Worm (Caenorhabditis elegans) whole organism, early embryonic: Measurements from ENCODE around the gene npr-31.

Source experiments
- ama-1 ChIP-seq: fragments of 150-350 bp; optimal IDR thresholded peaks from 2 replicates; lab custom pipeline; 2014
- ceh-36 ChIP-seq: sonication (generic microtip); optimal IDR thresholded peaks from 2 replicates; lab custom pipeline; 2016; ENCODE audit warnings: missing genetic modification characterization, inconsistent platforms, missing compliant biosample characterization
- pes-1 ChIP-seq: fragments of 200-800 bp; sonication (Bioruptor generic); IDR thresholded peaks from 2 replicates; pipeline ENCODE4 v1.3.6; 2022; ENCODE audit warnings: missing genetic modification reagents, missing genetic modification characterization, missing compliant biosample characterization
- tbx-37 ChIP-seq: fragments of 200-800 bp; sonication (Bioruptor generic); conservative IDR thresholded peaks from 2 replicates; pipeline ENCODE4 v1.3.6; 2022; ENCODE audit warnings: missing genetic modification reagents, missing genetic modification characterization, missing compliant biosample characterization

ce11 chrII:7111012-7111656, 33.3 kb upstream of the npr-31 start:
- no peak for TF ChIP-seq pes-1 (GFP tag; lab: Robert Waterston, UW)
- no peak for TF ChIP-seq tbx-37 (GFP tag; lab: Robert Waterston, UW)
- no peak for TF ChIP-seq ceh-36
- TF ChIP-seq ama-1 = no peak
